Fruit fly (Drosophila melanogaster) whole organism, prepupa: Measurements from ENCODE around the gene Rab23.
A peak's percentile ranks its signal among the peaks of the same experiment; 100 is the strongest.

ENCODE experiments used
- Blimp-1 ChIP-seq: fragments of 200-800 bp; sonication (Bioruptor generic); optimal IDR thresholded peaks from 3 replicates; lab custom pipeline; 2017; ENCODE audit warnings: missing biosample characterization, missing genetic modification characterization, mild to moderate bottlenecking, moderate library complexity, missing genetic modification reagents
- CG10631 ChIP-seq: fragments of 200-800 bp; sonication (Bioruptor generic); optimal IDR thresholded peaks from 2 replicates; lab custom pipeline; 2016; ENCODE audit warnings: missing biosample characterization, missing genetic modification characterization
- CG11762 ChIP-seq: fragments of 200-800 bp; sonication (Bioruptor generic); optimal IDR thresholded peaks from 3 replicates; lab custom pipeline; 2016; ENCODE audit warnings: missing biosample characterization, missing genetic modification characterization; ENCODE audit not compliant: insufficient read depth
- CG11902 ChIP-seq: fragments of 200-800 bp; sonication (Bioruptor generic); optimal IDR thresholded peaks from 3 replicates; lab custom pipeline; 2016; ENCODE audit warnings: missing biosample characterization, missing genetic modification characterization
- CG15336 ChIP-seq: fragments of 200-800 bp; sonication (Bioruptor generic); IDR thresholded peaks from 2 replicates; pipeline ENCODE4 v1.3.6; 2022; ENCODE audit warnings: missing biosample characterization, missing genetic modification characterization
- CG3032 ChIP-seq: fragments of 200-800 bp; optimal IDR thresholded peaks from 2 replicates; lab custom pipeline; 2019; ENCODE audit warnings: missing biosample characterization, mild to moderate bottlenecking, missing genetic modification characterization, moderate library complexity
- CG31627 ChIP-seq: fragments of 200-800 bp; sonication (Bioruptor generic); optimal IDR thresholded peaks from 3 replicates; lab custom pipeline; 2016; ENCODE audit warnings: missing biosample characterization, missing genetic modification characterization
- CG32006 ChIP-seq: fragments of 200-800 bp; sonication (Bioruptor generic); optimal IDR thresholded peaks from 3 replicates; lab custom pipeline; 2017; ENCODE audit warnings: missing biosample characterization, mild to moderate bottlenecking, missing genetic modification characterization
- CG3919 ChIP-seq: fragments of 200-800 bp; sonication (Bioruptor generic); optimal IDR thresholded peaks from 3 replicates; lab custom pipeline; 2016; ENCODE audit warnings: missing biosample characterization, missing genetic modification characterization
- CG4318 ChIP-seq: fragments of 200-800 bp; sonication (Bioruptor generic); optimal IDR thresholded peaks from 3 replicates; lab custom pipeline; 2017; ENCODE audit warnings: missing biosample characterization, mild to moderate bottlenecking, missing genetic modification characterization
- CG6276 ChIP-seq: fragments of 200-800 bp; sonication (Bioruptor generic); optimal IDR thresholded peaks from 2 replicates; lab custom pipeline; 2017; ENCODE audit warnings: missing biosample characterization, mild to moderate bottlenecking, missing genetic modification characterization
- CG6808 ChIP-seq: fragments of 200-800 bp; sonication (Bioruptor generic); optimal IDR thresholded peaks from 3 replicates; lab custom pipeline; 2017; ENCODE audit warnings: missing biosample characterization, missing genetic modification characterization, mild to moderate bottlenecking, moderate library complexity, missing genetic modification reagents
- CG6854 ChIP-seq: fragments of 200-800 bp; sonication (Bioruptor generic); optimal IDR thresholded peaks from 2 replicates; lab custom pipeline; 2017; ENCODE audit warnings: missing biosample characterization, mild to moderate bottlenecking, missing genetic modification characterization
- CG7368 ChIP-seq: fragments of 200-800 bp; sonication (Bioruptor generic); optimal IDR thresholded peaks from 3 replicates; lab custom pipeline; 2016; ENCODE audit warnings: missing biosample characterization, missing genetic modification characterization
- CG8119 ChIP-seq: fragments of 200-800 bp; sonication (Bioruptor generic); IDR thresholded peaks from 3 replicates; pipeline ENCODE4 v1.3.6; 2022; ENCODE audit warnings: missing biosample characterization, missing genetic modification characterization
- CG8319 ChIP-seq: fragments of 200-800 bp; sonication (Bioruptor generic); optimal IDR thresholded peaks from 3 replicates; lab custom pipeline; 2016; ENCODE audit warnings: missing biosample characterization, missing genetic modification characterization
- CG9139 ChIP-seq: fragments of 200-800 bp; sonication (Bioruptor generic); optimal IDR thresholded peaks from 3 replicates; lab custom pipeline; 2017; ENCODE audit warnings: missing biosample characterization, mild to moderate bottlenecking, missing genetic modification characterization
- Eip75B ChIP-seq: fragments of 200-800 bp; sonication (Bioruptor generic); optimal IDR thresholded peaks from 3 replicates; lab custom pipeline; 2016; ENCODE audit warnings: missing biosample characterization, missing genetic modification characterization
- Eip78C ChIP-seq: fragments of 200-800 bp; sonication (Bioruptor generic); peaks from one replicate; lab custom pipeline; 2016; ENCODE audit warnings: missing biosample characterization, missing genetic modification characterization
- Eip93F ChIP-seq: fragments of 200-800 bp; sonication (Bioruptor generic); optimal IDR thresholded peaks from 2 replicates; lab custom pipeline; 2016; ENCODE audit warnings: missing biosample characterization, mild to moderate bottlenecking, missing genetic modification characterization
- Ets21C ChIP-seq: fragments of 200-800 bp; sonication (Bioruptor generic); optimal IDR thresholded peaks from 3 replicates; lab custom pipeline; 2016; ENCODE audit warnings: missing biosample characterization, missing genetic modification characterization
- Ets96B ChIP-seq: fragments of 200-800 bp; optimal IDR thresholded peaks from 2 replicates; lab custom pipeline; 2019; ENCODE audit warnings: missing biosample characterization, mild to moderate bottlenecking, missing genetic modification characterization, moderate library complexity
- Gug ChIP-seq: fragments of 200-800 bp; sonication (Bioruptor generic); IDR thresholded peaks from 2 replicates; pipeline ENCODE4 v1.3.6; 2022; ENCODE audit warnings: missing biosample characterization, missing genetic modification characterization
- Hr39 ChIP-seq: fragments of 200-800 bp; sonication (Bioruptor generic); optimal IDR thresholded peaks from 2 replicates; lab custom pipeline; 2016; ENCODE audit warnings: missing biosample characterization, missing genetic modification characterization
- Hr4 ChIP-seq: fragments of 200-800 bp; sonication (Bioruptor generic); optimal IDR thresholded peaks from 3 replicates; lab custom pipeline; 2016; ENCODE audit warnings: missing biosample characterization, missing genetic modification characterization
- Met ChIP-seq: fragments of 200-800 bp; sonication (Bioruptor generic); optimal IDR thresholded peaks from 3 replicates; lab custom pipeline; 2016; ENCODE audit warnings: missing biosample characterization, missing genetic modification characterization
- OdsH ChIP-seq: fragments of 200-800 bp; sonication (Bioruptor generic); optimal IDR thresholded peaks from 3 replicates; lab custom pipeline; 2016; ENCODE audit warnings: missing biosample characterization, missing genetic modification characterization
- Smox ChIP-seq: fragments of 200-800 bp; sonication (Bioruptor generic); optimal IDR thresholded peaks from 3 replicates; lab custom pipeline; 2016; ENCODE audit warnings: missing biosample characterization, missing genetic modification characterization
- Sox102F ChIP-seq: fragments of 200-800 bp; sonication (Bioruptor generic); optimal IDR thresholded peaks from 2 replicates; lab custom pipeline; 2016; ENCODE audit warnings: missing biosample characterization, mild to moderate bottlenecking, missing genetic modification characterization
- Sox14 ChIP-seq: fragments of 200-800 bp; sonication (Bioruptor generic); optimal IDR thresholded peaks from 3 replicates; lab custom pipeline; 2016; ENCODE audit warnings: missing biosample characterization, missing genetic modification characterization
- achi ChIP-seq: fragments of 200-800 bp; sonication (Bioruptor generic); optimal IDR thresholded peaks from 3 replicates; lab custom pipeline; 2016; ENCODE audit warnings: missing biosample characterization, missing genetic modification characterization
- acj6 ChIP-seq: fragments of 200-800 bp; sonication (Bioruptor generic); optimal IDR thresholded peaks from 3 replicates; lab custom pipeline; 2016; ENCODE audit warnings: missing biosample characterization, missing genetic modification characterization
- cyc ChIP-seq: fragments of 200-800 bp; sonication (Bioruptor generic); optimal IDR thresholded peaks from 3 replicates; lab custom pipeline; 2016; ENCODE audit warnings: missing biosample characterization, missing genetic modification characterization
- dsx ChIP-seq: fragments of 200-800 bp; optimal IDR thresholded peaks from 3 replicates; lab custom pipeline; 2019; ENCODE audit warnings: missing biosample characterization, mild to moderate bottlenecking, missing genetic modification characterization, moderate library complexity; ENCODE audit not compliant: poor library complexity, severe bottlenecking
- esn ChIP-seq: fragments of 200-800 bp; sonication (Bioruptor generic); optimal IDR thresholded peaks from 2 replicates; lab custom pipeline; 2016; ENCODE audit warnings: missing biosample characterization, mild to moderate bottlenecking, missing genetic modification characterization, moderate library complexity
- fd85E ChIP-seq: fragments of 200-800 bp; sonication (Bioruptor generic); optimal IDR thresholded peaks from 3 replicates; lab custom pipeline; 2016; ENCODE audit warnings: missing biosample characterization, missing genetic modification characterization
- fkh ChIP-seq: fragments of 200-800 bp; sonication (Bioruptor generic); optimal IDR thresholded peaks from 3 replicates; lab custom pipeline; 2017; ENCODE audit warnings: missing biosample characterization, mild to moderate bottlenecking, missing genetic modification characterization, moderate library complexity
- lz ChIP-seq: fragments of 200-800 bp; sonication (Bioruptor generic); optimal IDR thresholded peaks from 3 replicates; lab custom pipeline; 2016; ENCODE audit warnings: missing biosample characterization, missing genetic modification characterization
- net ChIP-seq: fragments of 200-800 bp; sonication (Bioruptor generic); optimal IDR thresholded peaks from 3 replicates; lab custom pipeline; 2016; ENCODE audit warnings: missing biosample characterization, missing genetic modification characterization
- pdm3 ChIP-seq: fragments of 200-800 bp; sonication (Bioruptor generic); optimal IDR thresholded peaks from 3 replicates; lab custom pipeline; 2016; ENCODE audit warnings: missing biosample characterization, missing genetic modification characterization
- salr ChIP-seq, 2 experiments: fragments of 200-800 bp; sonication (Bioruptor generic); optimal IDR thresholded peaks; 3 replicates each; lab custom pipeline; 2016 to 2018; ENCODE audit warnings: missing biosample characterization in 2 of 2, missing genetic modification characterization in 2 of 2, mild to moderate bottlenecking in 1 of 2
- spab ChIP-seq: fragments of 200-800 bp; sonication (Bioruptor generic); optimal IDR thresholded peaks from 2 replicates; lab custom pipeline; 2017; ENCODE audit warnings: missing biosample characterization, mild to moderate bottlenecking, missing genetic modification characterization, missing genetic modification reagents
- svp ChIP-seq: fragments of 200-800 bp; sonication (Bioruptor generic); peaks from one replicate; lab custom pipeline; 2016; ENCODE audit warnings: missing biosample characterization, missing genetic modification characterization
- vri ChIP-seq: fragments of 200-800 bp; sonication (Bioruptor generic); optimal IDR thresholded peaks from 3 replicates; lab custom pipeline; 2016; ENCODE audit warnings: missing biosample characterization, mild to moderate bottlenecking, missing genetic modification characterization

Rab23 gene

dm6 chr3R:5691042-5691441, 5.8 kb upstream of the Rab23 start:
- TF ChIP-seq CG8119 (GFP tag; lab: Robert Waterston, UW) (no peak), cyc (GFP tag; lab: Kevin White, UChicago) (no peak), CG31627 (GFP tag; lab: Kevin White, UChicago) (no peak), Met (GFP tag; lab: Kevin White, UChicago) (no peak), esn (GFP tag; lab: Kevin White, UChicago) (no peak), CG3032 (no peak), CG6854 (GFP tag; lab: Kevin White, UChicago) (no peak), salr (GFP tag; optimal IDR thresholded peaks at IDR 0.05; lab: Kevin White, UChicago) (no peak), svp (no peak), net (GFP tag; lab: Kevin White, UChicago) (no peak), spab (GFP tag; lab: Kevin White, UChicago) (no peak), OdsH (GFP tag; lab: Kevin White, UChicago) (no peak), fd85E (GFP tag; lab: Kevin White, UChicago) (no peak), CG7368 (no peak), CG8319 (GFP tag; lab: Kevin White, UChicago) (no peak), CG32006 (GFP tag; lab: Kevin White, UChicago) (no peak), Smox (GFP tag; lab: Kevin White, UChicago) (no peak)

DNA sequence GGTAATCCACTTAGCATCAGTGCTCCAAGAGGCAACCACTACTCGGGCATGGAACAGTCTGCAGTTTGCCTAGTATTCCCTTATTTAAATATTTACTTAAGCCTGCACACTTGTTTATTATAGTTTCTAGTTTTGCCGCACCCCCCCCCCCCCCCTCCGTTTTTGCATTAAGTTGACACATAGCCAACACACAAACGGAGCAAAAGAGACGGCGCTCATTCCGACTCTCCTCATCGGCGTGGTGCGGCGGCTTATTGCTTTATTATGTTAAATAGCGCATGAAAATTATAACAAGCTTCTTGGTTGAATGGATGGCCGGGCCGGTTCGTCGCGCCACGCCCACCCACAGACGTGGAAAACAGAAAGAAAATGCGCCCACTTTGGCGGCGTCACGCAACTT, 4.4 kb upstream of the Rab23 start:
- TF ChIP-seq svp (no peak), CG8119 (GFP tag; lab: Robert Waterston, UW) (no peak), Sox102F (no peak), fkh (GFP tag; lab: Kevin White, UChicago) (no peak), CG15336 (GFP tag; lab: Robert Waterston, UW) (no peak), CG6808 (GFP tag; lab: Kevin White, UChicago) (no peak), CG4318 (GFP tag; lab: Kevin White, UChicago) (no peak), CG9139 (GFP tag; lab: Kevin White, UChicago) (no peak), spab (GFP tag; lab: Kevin White, UChicago) (no peak), Ets96B (tag; lab: Kevin White, UChicago) (no peak)

DNA sequence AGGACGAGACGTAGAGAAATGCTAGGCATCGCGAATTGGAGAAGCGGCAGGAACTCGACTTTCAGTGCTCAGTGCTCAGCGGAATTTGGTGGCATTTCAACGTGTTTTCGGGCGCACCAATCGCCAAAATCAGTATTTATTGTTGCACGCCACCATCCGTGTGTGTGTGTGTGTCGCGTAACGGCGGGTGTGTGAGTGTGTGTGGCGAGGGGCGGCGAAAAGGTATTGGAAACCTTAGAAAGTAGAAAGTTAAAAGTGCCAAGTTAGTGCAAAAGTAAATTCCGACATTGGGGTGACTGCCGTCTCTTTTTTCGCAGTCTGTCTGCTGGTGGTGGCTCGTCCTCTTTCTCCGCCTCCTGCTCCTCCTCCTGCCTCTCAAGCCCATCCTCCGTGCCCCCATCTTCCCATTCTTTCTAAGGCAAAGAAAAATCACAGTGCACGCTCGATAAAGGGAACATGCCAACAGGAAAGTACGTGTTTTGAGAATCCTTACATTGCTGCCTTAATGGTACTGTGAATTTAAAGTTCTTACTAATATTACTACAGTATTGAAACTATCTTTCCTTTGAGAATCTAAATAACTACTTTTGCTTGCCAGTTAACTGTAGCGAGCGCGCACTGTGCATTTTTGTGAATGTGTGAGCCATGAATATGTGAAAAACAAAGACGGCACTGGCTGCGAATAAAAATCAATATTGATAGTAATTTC, 969 bp upstream of the Rab23 start:
- TF ChIP-seq Ets96B (tag; lab: Kevin White, UChicago) (peak; percentile 52), CG32006 (GFP tag; lab: Kevin White, UChicago) (peak; percentile 55), svp (peak; percentile 79), CG11762 (GFP tag; lab: Kevin White, UChicago) (no peak), CG6276 (peak; percentile 25), CG6808 (GFP tag; lab: Kevin White, UChicago) (peak; percentile 46), Blimp-1 (no peak), Eip93F (GFP tag; lab: Kevin White, UChicago) (no peak), Eip78C (peak; percentile 77), dsx (GFP tag; lab: Kevin White, UChicago) (peak; percentile 42), pdm3 (GFP tag; lab: Kevin White, UChicago) (peak; percentile 51), OdsH (GFP tag; lab: Kevin White, UChicago) (peak; percentile 30), Hr4 (GFP tag; lab: Kevin White, UChicago) (peak; percentile 57), Sox102F (peak; percentile 42), fkh (GFP tag; lab: Kevin White, UChicago) (no peak), salr (GFP tag; optimal IDR thresholded peaks at IDR 0.05; lab: Kevin White, UChicago) (no peak), Ets21C (GFP tag; lab: Kevin White, UChicago) (peak; percentile 9), Sox14 (peak; percentile 54), cyc (GFP tag; lab: Kevin White, UChicago) (peak; percentile 50), CG3919 (GFP tag; lab: Kevin White, UChicago) (peak; percentile 36), CG3032 (peak; percentile 40), Hr39 (peak; percentile 50), CG11902 (GFP tag; lab: Kevin White, UChicago) (no peak), vri (peak; percentile 12), Gug (peak; percentile 31; the same call in 1 of the 2 replicates), spab (GFP tag; lab: Kevin White, UChicago) (peak; percentile 16), lz (peak; percentile 58), CG10631 (peak; percentile 39), fd85E (GFP tag; lab: Kevin White, UChicago) (no peak), CG6854 (GFP tag; lab: Kevin White, UChicago) (no peak), acj6 (GFP tag; lab: Kevin White, UChicago) (peak; percentile 8), CG8119 (GFP tag; lab: Robert Waterston, UW) (0 out of 3 replicates have a peak, but pooled peaks have one; percentile 35), net (GFP tag; lab: Kevin White, UChicago) (no peak), achi (GFP tag; lab: Kevin White, UChicago) (peak; percentile 18), Eip75B (GFP tag; lab: Kevin White, UChicago) (peak; percentile 43)
